Worm (Caenorhabditis elegans): ENCODE results near the gene sre-42.

sre-42 gene

ce11 chrII:12335430-12335829 lies 51.3 kb downstream of the sre-42 start, which contains the start of gene sre-52:
Gene sre-52 (plus strand): TSS chrII:12335730.
- TF ChIP-seq pag-3 (tag; optimal IDR thresholded peaks at IDR 0.05; ENCODE audit: borderline replicate concordance) = no peak
- no peak for TF ChIP-seq hlh-15 (tag; optimal IDR thresholded peaks at IDR 0.05)
- no peak for TF ChIP-seq K09A11.1 (tag; optimal IDR thresholded peaks at IDR 0.05; ENCODE audit: insufficient read depth)
- no peak for TF ChIP-seq pqm-1 (tag; optimal IDR thresholded peaks at IDR 0.05)
- TF ChIP-seq sox-2 (GFP tag; IDR thresholded peaks at IDR 0.05) = no peak
- TF ChIP-seq C08G9.2 (tag; optimal IDR thresholded peaks at IDR 0.05) = no peak
- TF ChIP-seq K02D7.2 (tag; optimal IDR thresholded peaks at IDR 0.05) = no peak
- TF ChIP-seq ama-1 (optimal IDR thresholded peaks at IDR 0.05) = no peak
- no peak for TF ChIP-seq hlh-8 (tag; optimal IDR thresholded peaks at IDR 0.05)
- TF ChIP-seq ceh-45 (GFP tag; IDR thresholded peaks at IDR 0.05) = no peak
- no peak for TF ChIP-seq ceh-18 (tag; optimal IDR thresholded peaks at IDR 0.05)
- no peak for TF ChIP-seq eyg-1 (tag; optimal IDR thresholded peaks at IDR 0.05)
- no peak for TF ChIP-seq fkh-10 (GFP tag; optimal IDR thresholded peaks at IDR 0.05)
- no peak for TF ChIP-seq ceh-14 (tag; optimal IDR thresholded peaks at IDR 0.05)

Data from whole organism, late embryonic.